Worm (Caenorhabditis elegans): ENCODE data around the gene ttr-59.

Gene ttr-59

DNA sequence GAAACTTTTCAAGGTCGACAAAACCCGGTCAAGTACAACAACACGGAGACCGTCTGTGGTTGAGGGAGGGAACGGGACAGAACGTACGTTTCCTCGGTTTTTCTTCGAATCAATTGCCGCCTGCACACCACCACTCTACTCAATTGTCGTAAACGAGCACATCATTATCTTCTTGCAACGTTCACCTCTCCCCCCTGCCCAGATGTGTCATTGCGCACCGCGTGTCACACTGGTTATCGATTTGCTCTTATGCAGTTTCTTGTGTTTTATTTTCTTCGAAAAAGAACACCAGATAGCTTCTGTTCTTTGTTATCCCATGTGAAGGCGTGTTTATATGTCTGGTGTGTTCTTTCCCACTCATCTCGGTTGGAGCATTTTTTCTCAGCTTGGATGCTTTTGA is 40.1 kb upstream of the ttr-59 start:
- no peak for TF ChIP-seq zag-1 (tag; optimal IDR thresholded peaks at IDR 0.05)
- TF ChIP-seq egl-5 (tag; optimal IDR thresholded peaks at IDR 0.05) = peak; percentile 35

DNA sequence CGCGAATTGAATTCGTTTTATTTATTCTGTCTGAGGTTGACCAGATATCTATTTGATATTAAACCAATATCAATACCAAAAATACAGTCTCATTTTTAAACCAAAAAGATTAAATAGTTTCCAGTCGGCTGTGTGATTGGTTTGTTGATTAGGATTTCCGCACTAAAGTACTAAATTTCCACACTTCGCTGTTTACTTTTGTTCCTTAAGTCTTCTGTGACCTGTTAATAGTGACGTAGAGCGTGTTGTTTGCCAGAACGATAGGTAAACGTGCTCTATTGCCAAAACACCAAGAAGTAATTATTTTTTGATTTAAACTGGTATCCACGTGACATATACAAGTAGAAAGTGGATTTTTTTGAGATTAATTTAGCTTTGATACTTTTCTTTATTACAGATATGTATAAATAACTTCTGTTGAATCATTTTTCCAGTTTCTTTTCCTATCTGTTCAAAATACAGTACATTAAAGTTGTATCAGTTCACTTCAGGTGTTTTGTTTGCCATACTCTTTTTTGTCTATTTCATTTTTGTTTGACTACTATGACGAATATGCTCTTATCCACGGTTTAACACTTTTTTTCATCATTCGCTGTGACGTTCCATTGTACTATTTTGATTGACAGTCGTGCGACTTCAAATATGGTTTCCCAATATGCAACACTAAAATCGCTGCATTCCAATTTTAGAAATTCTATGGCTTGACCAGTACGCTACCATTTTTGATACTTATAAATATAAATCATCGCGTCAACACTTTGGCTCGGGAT is 38.6 kb upstream of the ttr-59 start:
- TF ChIP-seq pha-4 (tag; optimal IDR thresholded peaks at IDR 0.05) (peak; percentile 65), aly-2 (tag; optimal IDR thresholded peaks at IDR 0.05) (no peak), elt-2 (tag; optimal IDR thresholded peaks at IDR 0.05) (peak; percentile 23)

DNA sequence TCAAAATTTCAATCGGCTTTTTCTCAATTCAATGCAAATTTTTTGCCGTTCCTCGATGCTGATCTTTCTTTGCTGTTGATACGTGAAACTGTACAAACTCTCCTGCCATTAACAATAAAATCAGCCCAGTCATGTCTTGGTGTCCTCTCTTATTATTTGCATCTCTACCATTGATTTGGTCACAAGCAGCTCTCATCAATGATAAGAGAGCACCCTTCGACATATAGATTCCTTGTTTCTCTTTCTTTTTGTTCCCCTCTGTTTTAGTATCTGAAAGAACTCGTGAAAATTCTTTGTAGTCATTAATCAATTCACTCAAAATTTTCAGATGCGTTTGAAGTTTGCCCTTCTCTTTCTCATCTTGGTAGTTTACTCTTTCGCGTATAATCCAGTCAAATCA is 37.8 kb upstream of the ttr-59 start, which contains the start of gene lron-7:
Gene lron-7 (plus strand): TSS at position 323 of the 400 bp plus-strand sequence.
- TF ChIP-seq fos-1 (tag; optimal IDR thresholded peaks at IDR 0.05) (no peak), hmg-11 (tag; optimal IDR thresholded peaks at IDR 0.05) (no peak), pqm-1 (tag; optimal IDR thresholded peaks at IDR 0.05) (peak; percentile 80), nhr-237 (tag; optimal IDR thresholded peaks at IDR 0.05) (no peak), nfya-1 (tag; optimal IDR thresholded peaks at IDR 0.05; ENCODE audit: insufficient read depth) (no peak), ceh-9 (tag; optimal IDR thresholded peaks at IDR 0.05) (no peak), ceh-82 (tag; optimal IDR thresholded peaks at IDR 0.05) (no peak), elt-2 (tag; optimal IDR thresholded peaks at IDR 0.05) (peak; percentile 71), sea-2 (GFP tag; optimal IDR thresholded peaks at IDR 0.05) (no peak), pha-4 (tag; optimal IDR thresholded peaks at IDR 0.05) (peak; percentile 41), aly-2 (tag; optimal IDR thresholded peaks at IDR 0.05) (no peak)

DNA sequence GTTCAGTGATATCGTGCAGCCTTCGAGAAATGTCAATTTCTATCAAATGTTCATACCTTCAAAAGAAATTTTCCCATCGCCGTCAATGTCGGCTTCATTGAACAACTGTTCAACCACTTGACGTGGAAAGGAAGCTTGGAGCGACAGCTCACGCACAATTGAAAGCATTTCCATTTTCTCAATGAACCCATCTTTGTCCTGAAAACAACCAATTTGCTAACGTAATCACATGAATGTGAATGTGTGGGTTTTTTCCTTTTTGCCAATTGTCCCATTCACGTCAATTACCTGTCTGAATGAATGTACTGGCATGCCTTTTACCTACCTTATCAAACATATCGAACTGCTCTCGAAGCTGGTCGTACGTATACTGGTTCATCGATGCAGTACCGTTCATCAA is 33.3 kb upstream of the ttr-59 start:
- TF ChIP-seq unc-39 (tag; optimal IDR thresholded peaks at IDR 0.05) = no peak
- no peak for TF ChIP-seq lin-39 (tag; optimal IDR thresholded peaks at IDR 0.05)
- TF ChIP-seq elt-3 (tag; optimal IDR thresholded peaks at IDR 0.05) = no peak
- no peak for TF ChIP-seq ceh-16 (tag; optimal IDR thresholded peaks at IDR 0.05)
- TF ChIP-seq mdl-1 (tag; optimal IDR thresholded peaks at IDR 0.05) = no peak
- TF ChIP-seq egl-27 (tag; optimal IDR thresholded peaks at IDR 0.05) = no peak
- no peak for TF ChIP-seq zag-1 (tag; optimal IDR thresholded peaks at IDR 0.05)
- no peak for TF ChIP-seq nhr-76 (tag; optimal IDR thresholded peaks at IDR 0.05)
- TF ChIP-seq ceh-9 (tag; optimal IDR thresholded peaks at IDR 0.05) = no peak
- no peak for TF ChIP-seq skn-1 (tag; optimal IDR thresholded peaks at IDR 0.05)
- no peak for TF ChIP-seq lin-15B (tag; optimal IDR thresholded peaks at IDR 0.05)
- TF ChIP-seq fkh-10 (GFP tag; optimal IDR thresholded peaks at IDR 0.05) = no peak
- no peak for TF ChIP-seq fkh-2 (tag; optimal IDR thresholded peaks at IDR 0.05)
- TF ChIP-seq tbx-2 (tag; optimal IDR thresholded peaks at IDR 0.05) = no peak
- no peak for TF ChIP-seq nfya-1 (tag; optimal IDR thresholded peaks at IDR 0.05; ENCODE audit: insufficient read depth)
- TF ChIP-seq nhr-23 (tag; optimal IDR thresholded peaks at IDR 0.05) = no peak
- TF ChIP-seq snpc-4 (tag; optimal IDR thresholded peaks at IDR 0.05) = no peak
- no peak for TF ChIP-seq nhr-77 (tag; optimal IDR thresholded peaks at IDR 0.05)

DNA sequence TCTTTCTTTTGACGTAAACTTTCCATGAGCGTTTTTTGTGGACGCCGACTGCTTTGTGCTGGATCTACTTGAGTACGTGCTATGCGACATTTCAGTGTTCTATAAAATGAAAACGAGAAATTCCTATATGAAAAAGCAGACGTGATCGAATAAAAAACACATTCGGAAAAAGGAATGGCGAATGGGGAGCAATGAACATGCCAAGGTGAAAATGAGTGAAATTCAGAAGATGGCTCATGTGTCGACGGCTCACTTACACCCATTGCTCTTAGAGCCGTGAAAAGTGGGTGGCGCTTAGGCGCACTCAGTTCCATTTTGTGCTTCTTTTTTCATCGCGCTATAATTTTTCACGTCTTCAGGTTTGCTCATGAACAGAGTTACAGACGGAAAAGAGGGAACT is 31.0 kb upstream of the ttr-59 start, which contains the start of gene K03A1.4:
Gene K03A1.4 (minus strand): TSS at position 101 of the 400 bp plus-strand sequence.
- TF ChIP-seq elt-2 (tag; optimal IDR thresholded peaks at IDR 0.05) (no peak), tbx-2 (tag; optimal IDR thresholded peaks at IDR 0.05) (no peak), pqm-1 (tag; optimal IDR thresholded peaks at IDR 0.05) (no peak), elt-1 (tag; optimal IDR thresholded peaks at IDR 0.05) (no peak), nhr-12 (tag; optimal IDR thresholded peaks at IDR 0.05) (no peak), mml-1 (tag; optimal IDR thresholded peaks at IDR 0.05) (no peak), lin-15B (tag; optimal IDR thresholded peaks at IDR 0.05) (no peak), elt-3 (tag; optimal IDR thresholded peaks at IDR 0.05) (no peak), zag-1 (tag; optimal IDR thresholded peaks at IDR 0.05) (no peak), mdl-1 (tag; optimal IDR thresholded peaks at IDR 0.05) (no peak), lin-39 (tag; optimal IDR thresholded peaks at IDR 0.05) (no peak), nhr-77 (tag; optimal IDR thresholded peaks at IDR 0.05) (no peak)

DNA sequence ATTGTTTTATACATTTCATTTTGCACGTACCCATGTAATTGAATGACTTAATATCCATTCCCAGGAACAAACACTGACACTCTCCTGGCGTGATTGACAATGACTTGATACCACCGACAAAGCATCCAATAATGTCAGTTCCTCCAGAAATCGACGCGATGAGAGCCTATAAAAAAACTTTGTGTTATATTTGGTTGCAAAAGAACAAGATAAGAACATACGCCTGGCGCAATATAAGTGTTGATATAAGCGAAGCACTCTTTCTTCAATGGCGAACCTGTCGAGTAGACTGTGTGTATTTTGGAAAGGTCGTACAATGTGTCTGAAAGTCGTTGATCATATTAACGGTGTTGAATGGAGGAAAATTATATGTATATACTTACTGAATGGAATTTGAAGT is 26.5 kb upstream of the ttr-59 start:
- TF ChIP-seq lsy-12 (tag; optimal IDR thresholded peaks at IDR 0.05) (no peak), ceh-28 (tag; optimal IDR thresholded peaks at IDR 0.05) (no peak), pqm-1 (tag; optimal IDR thresholded peaks at IDR 0.05) (peak; percentile 36), egl-27 (tag; optimal IDR thresholded peaks at IDR 0.05) (no peak), skn-1 (tag; optimal IDR thresholded peaks at IDR 0.05) (no peak), elt-2 (tag; optimal IDR thresholded peaks at IDR 0.05) (peak; percentile 62), elt-3 (tag; optimal IDR thresholded peaks at IDR 0.05) (no peak)

Measured in whole organism, L3 larva.